Worm (Caenorhabditis elegans): ENCODE measurements around the gene hpo-34.

hpo-34 gene

DNA sequence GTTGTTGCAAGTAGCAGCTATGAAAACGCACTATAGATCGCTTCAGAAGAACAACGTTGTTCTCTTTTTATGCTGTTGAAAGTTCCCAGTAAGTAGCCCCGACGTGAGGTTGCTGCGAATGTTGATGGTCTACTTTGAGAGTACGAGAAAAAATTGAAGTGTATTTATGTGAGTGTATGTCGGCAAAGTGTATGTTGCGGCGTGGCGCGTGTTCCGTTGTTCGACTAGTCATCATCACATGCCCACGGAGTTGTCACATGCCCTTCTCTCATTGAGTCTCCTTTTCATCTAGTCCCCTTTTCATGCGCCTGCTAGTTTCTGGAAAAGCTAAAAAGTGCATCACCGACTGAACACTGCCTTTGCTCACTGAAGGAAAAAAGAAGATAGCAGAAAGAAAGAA lies 47.0 kb downstream of the hpo-34 start (continued):
- TF ChIP-seq nhr-90 (tag; optimal IDR thresholded peaks at IDR 0.05; ENCODE audit: poor library complexity) (no peak), nhr-85 (tag) (peak; percentile 69), unc-86 (tag; optimal IDR thresholded peaks at IDR 0.05) (peak; percentile 51), tbx-2 (tag; optimal IDR thresholded peaks at IDR 0.05) (peak; percentile 48), dpl-1 (GFP tag; optimal IDR thresholded peaks at IDR 0.05) (peak in 2 of 3 experiments; percentile 3 to 18), unc-62 (GFP tag; optimal IDR thresholded peaks at IDR 0.05) (no peak), unc-130 (tag; optimal IDR thresholded peaks at IDR 0.05) (peak; percentile 32), nhr-76 (tag; optimal IDR thresholded peaks at IDR 0.05) (no peak), elt-2 (tag; optimal IDR thresholded peaks at IDR 0.05) (no peak), nhr-11 (tag; optimal IDR thresholded peaks at IDR 0.05) (no peak), nhr-77 (tag; optimal IDR thresholded peaks at IDR 0.05) (no peak), fkh-4 (tag; optimal IDR thresholded peaks at IDR 0.05; ENCODE audit: borderline replicate concordance) (no peak), mep-1 (tag; optimal IDR thresholded peaks at IDR 0.05) (peak; percentile 49), egl-13 (tag; optimal IDR thresholded peaks at IDR 0.05) (peak; percentile 24), nhr-19 (GFP tag; conservative IDR thresholded peaks at IDR 0.05) (peak; percentile 56), blmp-1 (tag; optimal IDR thresholded peaks at IDR 0.05) (no peak), mdl-1 (tag; optimal IDR thresholded peaks at IDR 0.05) (peak in 1 of 2 experiments; percentile 88), nhr-237 (tag; optimal IDR thresholded peaks at IDR 0.05) (no peak), pax-3 (tag; optimal IDR thresholded peaks at IDR 0.05) (peak; percentile 25), nhr-47 (tag; optimal IDR thresholded peaks at IDR 0.05) (peak; percentile 47), pag-3 (tag; optimal IDR thresholded peaks at IDR 0.05; ENCODE audit: borderline replicate concordance, insufficient read depth) (no peak), lin-15B (tag; optimal IDR thresholded peaks at IDR 0.05) (no peak), swsn-7 (tag; optimal IDR thresholded peaks at IDR 0.05) (peak; percentile 25), sup-37 (GFP tag; optimal IDR thresholded peaks at IDR 0.05) (no peak), efl-1 (optimal IDR thresholded peaks at IDR 0.05) (no peak), efl-1 (GFP tag; optimal IDR thresholded peaks at IDR 0.05 in 1 of 2) (peak; percentile 8 to 91), zag-1 (tag; optimal IDR thresholded peaks at IDR 0.05) (no peak), lin-14 (GFP tag; optimal IDR thresholded peaks at IDR 0.05) (peak; percentile 96), unc-30 (tag; optimal IDR thresholded peaks at IDR 0.05) (no peak), irx-1 (tag; optimal IDR thresholded peaks at IDR 0.05) (peak; percentile 8), aha-1 (tag; optimal IDR thresholded peaks at IDR 0.05) (no peak), ceh-82 (tag; optimal IDR thresholded peaks at IDR 0.05) (peak in 2 of 3 experiments; percentile 5 to 6), zip-4 (GFP tag; optimal IDR thresholded peaks at IDR 0.05) (no peak), lir-3 (tag; optimal IDR thresholded peaks at IDR 0.05; ENCODE audit: poor library complexity) (no peak), mab-9 (GFP tag; IDR thresholded peaks at IDR 0.05) (no peak), vab-15 (tag; optimal IDR thresholded peaks at IDR 0.05) (no peak), ama-1 (optimal IDR thresholded peaks at IDR 0.05) (no peak), alr-1 (tag; optimal IDR thresholded peaks at IDR 0.05; ENCODE audit: borderline replicate concordance) (no peak), ces-1 (GFP tag; optimal IDR thresholded peaks at IDR 0.05) (no peak), fkh-10 (GFP tag; optimal IDR thresholded peaks at IDR 0.05) (peak; percentile 13), lin-35 (GFP tag; optimal IDR thresholded peaks at IDR 0.05) (peak; percentile 44 to 65), nhr-12 (tag; optimal IDR thresholded peaks at IDR 0.05) (no peak), ztf-4 (tag; optimal IDR thresholded peaks at IDR 0.05) (peak; percentile 29), unc-98 (GFP tag; IDR thresholded peaks at IDR 0.05) (no peak), egl-27 (tag; optimal IDR thresholded peaks at IDR 0.05) (no peak), lin-39 (tag; optimal IDR thresholded peaks at IDR 0.05) (no peak), rnt-1 (tag; optimal IDR thresholded peaks at IDR 0.05) (peak; percentile 24), pqm-1 (tag; optimal IDR thresholded peaks at IDR 0.05) (no peak), ztf-11 (tag; optimal IDR thresholded peaks at IDR 0.05) (no peak), ceh-63 (GFP tag; optimal IDR thresholded peaks at IDR 0.05) (no peak), isw-1 (GFP tag; IDR thresholded peaks at IDR 0.05) (peak; percentile 11; the same call in 1 of the 2 replicates), snu-23 (GFP tag; optimal IDR thresholded peaks at IDR 0.05) (peak; percentile 59), jun-1 (tag; optimal IDR thresholded peaks at IDR 0.05) (no peak)

Data from whole organism, L1 larva.